Worm (Caenorhabditis elegans) whole organism, late embryonic: ENCODE results near the gene kin-16.

Source experiments
- C38D4.7 ChIP-seq: fragments of 200-800 bp; sonication (Bioruptor generic); optimal IDR thresholded peaks from 2 replicates; lab custom pipeline; 2018; ENCODE audit warnings: mild to moderate bottlenecking, missing genetic modification characterization, moderate library complexity, missing compliant biosample characterization
- F13H6.1 ChIP-seq: sonication (generic microtip); optimal IDR thresholded peaks from 2 replicates; lab custom pipeline; 2016; ENCODE audit warnings: missing genetic modification characterization, missing compliant biosample characterization
- K02D7.2 ChIP-seq: sonication (generic microtip); optimal IDR thresholded peaks from 2 replicates; lab custom pipeline; 2017; ENCODE audit warnings: mild to moderate bottlenecking, missing genetic modification characterization, missing compliant biosample characterization
- K09A11.1 ChIP-seq: sonication (generic microtip); optimal IDR thresholded peaks from 2 replicates; lab custom pipeline; 2017; ENCODE audit warnings: antibody characterized with exemption, mild to moderate bottlenecking, missing genetic modification characterization, missing compliant biosample characterization; ENCODE audit not compliant: insufficient read depth
- T23F11.4 ChIP-seq: fragments of 200-800 bp; sonication (Bioruptor generic); optimal IDR thresholded peaks from 2 replicates; lab custom pipeline; 2018; ENCODE audit warnings: mild to moderate bottlenecking, missing genetic modification characterization, missing compliant biosample characterization
- ahr-1 ChIP-seq: sonication (generic microtip); optimal IDR thresholded peaks from 2 replicates; lab custom pipeline; 2016; ENCODE audit warnings: missing genetic modification characterization, missing compliant biosample characterization
- ceh-18 ChIP-seq: sonication (generic microtip); optimal IDR thresholded peaks from 2 replicates; lab custom pipeline; 2016; ENCODE audit warnings: missing genetic modification characterization, missing compliant biosample characterization
- ceh-19 ChIP-seq: fragments of 200-800 bp; sonication (Bioruptor generic); optimal IDR thresholded peaks from 2 replicates; lab custom pipeline; 2018; ENCODE audit warnings: mild to moderate bottlenecking, missing genetic modification characterization, missing compliant biosample characterization
- ceh-24 ChIP-seq: sonication (generic microtip); optimal IDR thresholded peaks from 2 replicates; lab custom pipeline; 2016; ENCODE audit warnings: mild to moderate bottlenecking, missing genetic modification characterization, missing compliant biosample characterization
- ceh-31 ChIP-seq: sonication (generic microtip); optimal IDR thresholded peaks from 2 replicates; lab custom pipeline; 2016; ENCODE audit warnings: missing genetic modification characterization, missing compliant biosample characterization
- ceh-34 ChIP-seq: sonication (generic microtip); optimal IDR thresholded peaks from 2 replicates; lab custom pipeline; 2016; ENCODE audit warnings: mild to moderate bottlenecking, missing genetic modification characterization, missing compliant biosample characterization
- ceh-45 ChIP-seq: fragments of 200-800 bp; sonication (Bioruptor generic); IDR thresholded peaks from 2 replicates; pipeline ENCODE4 v1.3.6; 2022; ENCODE audit warnings: missing genetic modification reagents, missing genetic modification characterization, missing compliant biosample characterization
- ceh-48 ChIP-seq: sonication (generic microtip); optimal IDR thresholded peaks from 2 replicates; lab custom pipeline; 2016; ENCODE audit warnings: missing genetic modification characterization, inconsistent platforms, missing compliant biosample characterization
- ceh-9 ChIP-seq: sonication (generic microtip); optimal IDR thresholded peaks from 2 replicates; lab custom pipeline; 2016; ENCODE audit warnings: mild to moderate bottlenecking, missing genetic modification characterization, inconsistent platforms, missing compliant biosample characterization
- dmd-4 ChIP-seq: sonication (generic microtip); optimal IDR thresholded peaks from 2 replicates; lab custom pipeline; 2016; ENCODE audit warnings: borderline replicate concordance, missing genetic modification characterization, missing compliant biosample characterization
- dve-1 ChIP-seq: sonication (generic microtip); optimal IDR thresholded peaks from 2 replicates; lab custom pipeline; 2017; ENCODE audit warnings: antibody characterized with exemption, mild to moderate bottlenecking, missing genetic modification characterization, missing compliant biosample characterization
- elt-2 ChIP-seq: sonication (generic microtip); optimal IDR thresholded peaks from 2 replicates; lab custom pipeline; 2016; ENCODE audit warnings: missing genetic modification reagents, missing genetic modification characterization, missing compliant biosample characterization
- ets-4 ChIP-seq: sonication (generic microtip); optimal IDR thresholded peaks from 2 replicates; lab custom pipeline; 2016; ENCODE audit warnings: missing genetic modification characterization, missing compliant biosample characterization
- fkh-6 ChIP-seq: sonication (generic microtip); optimal IDR thresholded peaks from 2 replicates; lab custom pipeline; 2016; ENCODE audit warnings: missing genetic modification characterization, missing compliant biosample characterization
- hlh-13 ChIP-seq: fragments of 200-800 bp; sonication (Bioruptor generic); optimal IDR thresholded peaks from 2 replicates; lab custom pipeline; 2018; ENCODE audit warnings: mild to moderate bottlenecking, missing genetic modification characterization, missing compliant biosample characterization
- hlh-15 ChIP-seq: sonication (generic microtip); optimal IDR thresholded peaks from 2 replicates; lab custom pipeline; 2016; ENCODE audit warnings: missing genetic modification characterization, missing compliant biosample characterization
- lim-6 ChIP-seq: sonication (generic microtip); optimal IDR thresholded peaks from 2 replicates; lab custom pipeline; 2016; ENCODE audit warnings: missing genetic modification characterization, missing compliant biosample characterization
- madf-2 ChIP-seq: sonication (generic microtip); optimal IDR thresholded peaks from 2 replicates; lab custom pipeline; 2017; ENCODE audit warnings: missing genetic modification characterization, missing compliant biosample characterization
- nfya-1 ChIP-seq: sonication (generic microtip); optimal IDR thresholded peaks from 2 replicates; lab custom pipeline; 2017; ENCODE audit warnings: missing genetic modification characterization, mild to moderate bottlenecking, missing compliant biosample characterization, antibody characterized with exemption, moderate library complexity
- nhr-232 ChIP-seq: sonication (generic microtip); optimal IDR thresholded peaks from 2 replicates; lab custom pipeline; 2016; ENCODE audit warnings: missing genetic modification characterization, missing compliant biosample characterization
- odd-2 ChIP-seq: sonication (generic microtip); optimal IDR thresholded peaks from 2 replicates; lab custom pipeline; 2017; ENCODE audit warnings: antibody characterized with exemption, mild to moderate bottlenecking, missing genetic modification characterization, missing compliant biosample characterization
- pha-4 ChIP-seq: fragments of 150-350 bp; optimal IDR thresholded peaks from 2 replicates; lab custom pipeline; 2018; ENCODE audit warnings: missing biosample characterization, missing genetic modification reagents, missing genetic modification characterization
- pros-1 ChIP-seq: fragments of 150-350 bp; optimal IDR thresholded peaks from 2 replicates; lab custom pipeline; 2014; ENCODE audit warnings: missing biosample characterization, missing genetic modification reagents, missing genetic modification characterization
- ref-2 ChIP-seq: sonication (generic microtip); optimal IDR thresholded peaks from 2 replicates; lab custom pipeline; 2016; ENCODE audit warnings: missing genetic modification characterization, missing compliant biosample characterization
- sox-2 ChIP-seq: fragments of 200-800 bp; sonication (Bioruptor generic); IDR thresholded peaks from 2 replicates; pipeline ENCODE4 v1.3.6; 2022; ENCODE audit warnings: missing genetic modification reagents, missing genetic modification characterization, missing compliant biosample characterization
- sox-4 ChIP-seq: sonication (generic microtip); optimal IDR thresholded peaks from 2 replicates; lab custom pipeline; 2017; ENCODE audit warnings: mild to moderate bottlenecking, missing genetic modification characterization, inconsistent platforms, missing compliant biosample characterization
- syd-9 ChIP-seq: sonication (generic microtip); optimal IDR thresholded peaks from 2 replicates; lab custom pipeline; 2016; ENCODE audit warnings: mild to moderate bottlenecking, missing genetic modification characterization, moderate library complexity, missing compliant biosample characterization
- ttx-3 ChIP-seq: sonication (generic microtip); optimal IDR thresholded peaks from 2 replicates; lab custom pipeline; 2016; ENCODE audit warnings: missing genetic modification reagents, missing genetic modification characterization, missing compliant biosample characterization
- unc-3 ChIP-seq, 2 experiments: fragments of 200-800 bp in 1 of 2; sonication (Bioruptor generic) in 1 of 2; sonication (generic microtip) in 1 of 2; conservative IDR thresholded peaks in 1 of 2; optimal IDR thresholded peaks in 1 of 2; 2 replicates each; pipeline versions ENCODE4 v1.3.6 to Lab custom; 2016 to 2022; ENCODE audit warnings: missing compliant biosample characterization in 2 of 2, missing genetic modification characterization in 2 of 2, missing genetic modification reagents in 1 of 2

Gene kin-16

ce11 chrII:9481427-9481826 lies 45.5 kb upstream of the kin-16 start:
- TF ChIP-seq dmd-4 = no peak
- TF ChIP-seq hlh-15 (tag; lab: Kevin White, UChicago) = no peak
- TF ChIP-seq T23F11.4 = no peak
- no peak for TF ChIP-seq F13H6.1 (tag; lab: Kevin White, UChicago)
- no peak for TF ChIP-seq sox-4 (tag; lab: Kevin White, UChicago)

- no peak for TF ChIP-seq K09A11.1 (tag; lab: Kevin White, UChicago)
- TF ChIP-seq lim-6 (tag; lab: Kevin White, UChicago) = no peak
- no peak for TF ChIP-seq syd-9
- TF ChIP-seq dmd-4 = no peak
- no peak for TF ChIP-seq ceh-9 (tag; lab: Kevin White, UChicago)
- TF ChIP-seq ceh-45 (GFP tag; lab: Robert Waterston, UW) = no peak
- no peak for TF ChIP-seq ceh-34 (tag; lab: Kevin White, UChicago)
- no peak for TF ChIP-seq ets-4
- TF ChIP-seq ceh-48 (tag; lab: Kevin White, UChicago) = no peak
- no peak for TF ChIP-seq K02D7.2
- no peak for TF ChIP-seq odd-2
- no peak for TF ChIP-seq ttx-3
- no peak for TF ChIP-seq hlh-13 (GFP tag; lab: Kevin White, UChicago)
Observed at ce11 chrII:9480006-9480405, 44.1 kb upstream of the kin-16 start, which contains the start of gene T19H5.7. Gene T19H5.7 (minus strand): TSS chrII:9480106.

- no peak for TF ChIP-seq pha-4 (tag; lab: Kevin White, UChicago)
- TF ChIP-seq dmd-4 = no peak
- no peak for TF ChIP-seq ceh-18
- no peak for TF ChIP-seq madf-2 (tag; lab: Kevin White, UChicago)
- no peak for TF ChIP-seq nhr-232 (tag; lab: Kevin White, UChicago)
- no peak for TF ChIP-seq ets-4
- no peak for TF ChIP-seq sox-4 (tag; lab: Kevin White, UChicago)
- TF ChIP-seq nfya-1 = no peak
- TF ChIP-seq fkh-6 (tag; lab: Kevin White, UChicago) = no peak
- no peak for TF ChIP-seq ceh-34 (tag; lab: Kevin White, UChicago)
- no peak for TF ChIP-seq hlh-13 (GFP tag; lab: Kevin White, UChicago)
- TF ChIP-seq ceh-31 (tag; lab: Kevin White, UChicago) = no peak
- TF ChIP-seq ceh-45 (GFP tag; lab: Robert Waterston, UW) = no peak
- TF ChIP-seq ref-2 = no peak
- no peak for TF ChIP-seq unc-3 (GFP tag; conservative IDR thresholded peaks at IDR 0.05; lab: Robert Waterston, UW)
- TF ChIP-seq unc-3 (tag; optimal IDR thresholded peaks at IDR 0.05; lab: Kevin White, UChicago) = no peak
- TF ChIP-seq syd-9 = no peak
- no peak for TF ChIP-seq C38D4.7
Observed at ce11 chrII:9477567-9477966, 41.7 kb upstream of the kin-16 start, which contains the start of gene chil-27. Gene chil-27 (plus strand): TSS chrII:9477867.

- TF ChIP-seq pha-4 (tag; lab: Kevin White, UChicago) (no peak), ceh-24 (tag; lab: Kevin White, UChicago) (no peak), lim-6 (tag; lab: Kevin White, UChicago) (no peak)
Observed at ce11 chrII:9474367-9475105, 38.6 kb upstream of the kin-16 start, which contains the start of the genes chil-25 and chil-26. Gene chil-25 (minus strand): TSS chrII:9474467. Gene chil-26 (plus strand): TSS chrII:9475055.

ce11 chrII:9470027-9470426 lies 34.1 kb upstream of the kin-16 start, which contains the start of gene T19H5.6:
Gene T19H5.6 (minus strand): TSS chrII:9470221.
- TF ChIP-seq elt-2 (tag; lab: Kevin White, UChicago) (peak; percentile 4), ref-2 (no peak), ceh-34 (tag; lab: Kevin White, UChicago) (no peak), syd-9 (no peak)

ce11 chrII:9468414-9468813 lies 32.5 kb upstream of the kin-16 start, which contains the start of gene chil-23:
Gene chil-23 (minus strand): TSS chrII:9468611.
- no peak for TF ChIP-seq ahr-1 (tag; lab: Kevin White, UChicago)
- no peak for TF ChIP-seq K09A11.1 (tag; lab: Kevin White, UChicago)
- TF ChIP-seq dve-1 (tag; lab: Kevin White, UChicago) = no peak
- TF ChIP-seq madf-2 (tag; lab: Kevin White, UChicago) = no peak
- TF ChIP-seq elt-2 (tag; lab: Kevin White, UChicago) = peak; percentile 82
- no peak for TF ChIP-seq sox-2 (GFP tag; lab: Robert Waterston, UW)
- TF ChIP-seq pros-1 (tag; lab: Kevin White, UChicago) = no peak
- no peak for TF ChIP-seq ceh-19 (GFP tag; lab: Kevin White, UChicago)
